Worm (Caenorhabditis elegans): Measurements from ENCODE around the gene F23F1.2.

Gene F23F1.2

DNA sequence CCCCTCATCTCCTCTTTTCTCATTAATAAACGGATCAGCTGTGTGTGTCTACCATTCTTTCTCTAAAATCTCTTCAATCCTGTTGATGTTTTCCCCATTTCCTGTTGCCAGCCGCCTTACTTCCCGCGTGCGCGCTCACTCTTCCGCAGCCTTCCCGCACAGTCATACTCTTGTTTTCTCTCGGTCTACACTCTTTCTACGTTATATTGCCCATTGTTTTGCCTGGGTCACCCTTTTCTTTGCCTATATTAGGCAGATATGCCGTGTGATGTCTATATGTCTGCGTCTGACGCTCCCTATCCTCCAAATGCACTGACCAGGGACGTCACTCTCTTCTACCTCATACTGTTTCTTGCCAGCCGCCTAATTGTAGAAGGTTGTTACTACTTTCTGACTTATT, 32.3 kb downstream of the F23F1.2 start (continued):
- TF ChIP-seq Y105C5A.15 (GFP tag; IDR thresholded peaks at IDR 0.05) (no peak), unc-130 (GFP tag; optimal IDR thresholded peaks at IDR 0.05) (no peak), tra-1 (GFP tag; IDR thresholded peaks at IDR 0.05) (no peak), ceh-32 (tag; optimal IDR thresholded peaks at IDR 0.05; ENCODE audit: poor library complexity) (no peak), lin-29 (GFP tag; IDR thresholded peaks at IDR 0.05) (no peak), daf-12 (tag; optimal IDR thresholded peaks at IDR 0.05) (no peak), hmg-1.1 (GFP tag; IDR thresholded peaks at IDR 0.05) (peak; percentile 29; the same call in 1 of the 2 replicates), daf-19 (GFP tag; conservative IDR thresholded peaks at IDR 0.05) (no peak), nhr-25 (tag; optimal IDR thresholded peaks at IDR 0.05; ENCODE audit: borderline replicate concordance, insufficient read depth) (peak; percentile 48), ceh-62 (tag; optimal IDR thresholded peaks at IDR 0.05) (no peak), lir-3 (tag; optimal IDR thresholded peaks at IDR 0.05) (no peak), lin-15B (tag; optimal IDR thresholded peaks at IDR 0.05) (no peak), arid-1 (GFP tag; conservative IDR thresholded peaks at IDR 0.05) (0 out of 2 replicates have a peak, but pooled peaks have one; percentile 21), R02D3.7 (tag; optimal IDR thresholded peaks at IDR 0.05) (no peak), ztf-7 (tag; optimal IDR thresholded peaks at IDR 0.05) (no peak), F44E2.7 (GFP tag; IDR thresholded peaks at IDR 0.05) (no peak), nhr-10 (tag; optimal IDR thresholded peaks at IDR 0.05) (no peak), fkh-10 (GFP tag; optimal IDR thresholded peaks at IDR 0.05) (no peak), unc-62 (GFP tag; optimal IDR thresholded peaks at IDR 0.05 in 1 of 2) (peak in 1 of 2 experiments; percentile 57), unc-62 (tag; optimal IDR thresholded peaks at IDR 0.05) (no peak), dpl-1 (GFP tag; optimal IDR thresholded peaks at IDR 0.05) (no peak), madf-5 (GFP tag; IDR thresholded peaks at IDR 0.05) (no peak), F49E8.2 (tag; optimal IDR thresholded peaks at IDR 0.05; ENCODE audit: borderline replicate concordance) (no peak), ZK337.2 (GFP tag; IDR thresholded peaks at IDR 0.05) (no peak), snpc-4 (tag; optimal IDR thresholded peaks at IDR 0.05) (no peak), mxl-3 (GFP tag; optimal IDR thresholded peaks at IDR 0.05) (peak; percentile 82), hlh-30 (tag; optimal IDR thresholded peaks at IDR 0.05; ENCODE audit: insufficient read depth) (peak; percentile 86), ZK546.5 (tag; optimal IDR thresholded peaks at IDR 0.05) (no peak), nhr-237 (tag; optimal IDR thresholded peaks at IDR 0.05) (no peak), lim-7 (GFP tag; IDR thresholded peaks at IDR 0.05) (no peak), mes-2 (tag; optimal IDR thresholded peaks at IDR 0.05; ENCODE audit: poor library complexity, severe bottlenecking) (no peak), spr-1 (tag; optimal IDR thresholded peaks at IDR 0.05) (peak; percentile 45), mep-1 (tag; optimal IDR thresholded peaks at IDR 0.05) (peak; percentile 38), lin-1 (GFP tag; IDR thresholded peaks at IDR 0.05) (no peak), nhr-28 (tag; optimal IDR thresholded peaks at IDR 0.05) (peak; percentile 51), snpc-1.2 (GFP tag; IDR thresholded peaks at IDR 0.05) (no peak), dmd-9 (GFP tag; IDR thresholded peaks at IDR 0.05) (no peak), Y75B8A.6 (GFP tag; IDR thresholded peaks at IDR 0.05) (no peak)

DNA sequence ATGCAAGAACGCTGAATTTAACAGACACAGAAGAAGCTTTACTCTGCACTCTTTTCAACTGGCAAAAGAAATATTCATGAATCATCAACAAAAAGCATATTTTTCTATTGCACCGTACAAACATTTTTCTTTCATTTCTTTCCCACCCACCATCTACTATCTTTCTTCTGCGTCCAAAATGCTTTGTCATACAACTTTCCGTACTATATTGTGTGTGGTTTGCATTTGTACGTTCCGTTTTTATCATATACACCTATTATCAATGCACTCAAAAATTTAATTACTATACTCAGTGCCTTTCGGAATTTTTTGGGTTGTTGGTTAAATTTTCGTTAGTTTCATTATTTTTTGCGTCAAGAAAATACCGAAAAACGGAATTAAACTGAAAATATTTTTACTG, 33.7 kb downstream of the F23F1.2 start:
- no peak for TF ChIP-seq dpl-1 (GFP tag; optimal IDR thresholded peaks at IDR 0.05)
- peak; percentile 79 for TF ChIP-seq pqm-1 (tag; optimal IDR thresholded peaks at IDR 0.05)
- peak; percentile 65 for TF ChIP-seq nhr-28 (tag; optimal IDR thresholded peaks at IDR 0.05)
- TF ChIP-seq spr-3 (GFP tag; optimal IDR thresholded peaks at IDR 0.05) = no peak
- TF ChIP-seq unc-62 (GFP tag; optimal IDR thresholded peaks at IDR 0.05 in 1 of 2) = peak in 1 of 2 experiments; percentile 86
- TF ChIP-seq unc-62 (tag; optimal IDR thresholded peaks at IDR 0.05) = no peak

DNA sequence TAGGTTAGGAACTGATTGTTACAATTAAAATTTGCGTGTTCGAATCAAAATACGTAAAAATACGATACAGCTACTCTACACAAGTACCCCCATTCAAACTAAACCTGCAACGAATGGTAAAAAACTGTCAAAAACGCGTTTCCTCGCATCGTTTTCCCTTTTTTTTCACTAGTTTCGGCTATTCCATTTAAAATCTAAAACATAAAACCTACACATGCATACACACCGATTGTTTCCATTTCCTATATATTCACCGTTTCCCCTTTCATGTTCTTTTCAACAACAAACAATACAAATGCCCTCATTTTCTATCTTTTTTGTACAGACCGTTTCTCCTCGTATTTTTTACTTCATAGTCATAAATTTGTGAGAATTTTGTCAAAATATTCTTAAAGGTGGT, 34.8 kb downstream of the F23F1.2 start:
- TF ChIP-seq aha-1 (tag) = peak; percentile 77
- no peak for TF ChIP-seq dmd-6 (GFP tag; IDR thresholded peaks at IDR 0.05)
- no peak for TF ChIP-seq nhr-11 (tag; optimal IDR thresholded peaks at IDR 0.05)

Data from whole organism, L4 larva.